Worm (Caenorhabditis elegans): Measurements from ENCODE around the gene F28C1.1.

ce11 chrV:12494522-12494921 is 43.9 kb downstream of the F28C1.1 start, which contains the start of gene mrps-11:
- no peak for TF ChIP-seq ceh-36 (tag; optimal IDR thresholded peaks at IDR 0.05)
- TF ChIP-seq flt-1 (GFP tag; IDR thresholded peaks at IDR 0.05), result no peak
- no peak for TF ChIP-seq scrt-1 (GFP tag; IDR thresholded peaks at IDR 0.05)
- TF ChIP-seq ama-1 (optimal IDR thresholded peaks at IDR 0.05), result no peak
- TF ChIP-seq tbx-11 (GFP tag; IDR thresholded peaks at IDR 0.05), result no peak
- TF ChIP-seq ceh-13 (GFP tag; optimal IDR thresholded peaks at IDR 0.05), result no peak
- TF ChIP-seq hmg-4 (GFP tag; optimal IDR thresholded peaks at IDR 0.05), result no peak
- no peak for TF ChIP-seq tra-4 (tag; optimal IDR thresholded peaks at IDR 0.05)
- no peak for TF ChIP-seq tbx-37 (GFP tag; conservative IDR thresholded peaks at IDR 0.05)
